Worm (Caenorhabditis elegans) whole organism, early embryonic: Measurements from ENCODE around the gene VY10G11R.1.

Experiments
- aly-1 ChIP-seq: sonication (generic microtip); optimal IDR thresholded peaks from 2 replicates; lab custom pipeline; 2016; ENCODE audit warnings: missing genetic modification characterization, missing compliant biosample characterization
- ama-1 ChIP-seq: fragments of 150-350 bp; optimal IDR thresholded peaks from 2 replicates; lab custom pipeline; 2014
- ceh-13 ChIP-seq: fragments of 200-800 bp; sonication (Bioruptor generic); optimal IDR thresholded peaks from 2 replicates; lab custom pipeline; 2018; ENCODE audit warnings: mild to moderate bottlenecking, missing genetic modification characterization, missing compliant biosample characterization
- hmg-4 ChIP-seq: fragments of 200-800 bp; sonication (Bioruptor generic); optimal IDR thresholded peaks from 2 replicates; lab custom pipeline; 2018; ENCODE audit warnings: mild to moderate bottlenecking, missing genetic modification characterization, missing compliant biosample characterization
- sea-1 ChIP-seq: fragments of 200-800 bp; sonication (Bioruptor generic); conservative IDR thresholded peaks from 2 replicates; pipeline ENCODE4 v1.3.6; 2022; ENCODE audit warnings: missing genetic modification characterization, missing compliant biosample characterization
- tra-4 ChIP-seq: sonication (generic microtip); optimal IDR thresholded peaks from 2 replicates; lab custom pipeline; 2017; ENCODE audit warnings: missing genetic modification characterization, missing compliant biosample characterization

DNA sequence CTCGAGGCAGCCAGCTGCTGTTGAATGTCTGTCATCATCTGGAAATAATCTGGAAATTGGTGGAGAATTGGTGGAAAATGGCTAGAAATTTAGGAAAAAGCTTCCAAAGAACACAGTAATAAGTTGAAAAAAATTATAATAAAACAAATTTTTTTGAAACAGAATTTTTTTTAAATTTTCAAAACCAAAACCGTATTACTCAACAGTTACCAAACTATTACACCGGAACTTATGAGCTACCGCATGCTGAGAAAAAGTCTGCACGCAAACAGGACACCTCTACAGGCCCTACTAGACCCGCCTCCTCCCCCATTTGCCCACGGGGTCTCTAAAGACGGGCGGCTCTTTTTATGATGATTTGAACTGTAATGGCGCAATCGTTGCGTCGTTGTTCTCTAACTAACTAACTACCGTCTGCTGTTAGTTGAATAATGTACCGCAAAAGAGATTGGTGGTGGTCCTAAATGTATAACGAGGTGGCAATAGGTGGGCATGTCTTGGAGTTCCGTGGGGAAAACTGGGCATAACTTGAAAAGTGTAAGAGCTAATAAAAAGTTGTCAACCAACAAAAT, 34.9 kb upstream of the VY10G11R.1 start, which contains the start of gene zip-7:
- TF ChIP-seq tra-4 (tag; lab: Kevin White, UChicago) = no peak
- no peak for TF ChIP-seq ceh-13 (GFP tag; lab: Kevin White, UChicago)
- TF ChIP-seq aly-1 = no peak
- no peak for TF ChIP-seq hmg-4 (GFP tag; lab: Kevin White, UChicago)
- no peak for TF ChIP-seq ama-1 (lab: Kevin White, UChicago)
- TF ChIP-seq sea-1 = no peak
